Fruit fly (Drosophila melanogaster): ENCODE results near the gene Vps2.

- TF ChIP-seq cic (GFP tag; optimal IDR thresholded peaks at IDR 0.05) (no peak), kay (GFP tag; ENCODE audit: borderline replicate concordance) (peak; percentile 91), ovo (GFP tag; optimal IDR thresholded peaks at IDR 0.05) (peak; percentile 79), CG7101 (tag; optimal IDR thresholded peaks at IDR 0.05) (peak; percentile 68)
Observed at dm6 chr3R:26041417-26042101, 11.1 kb upstream of the Vps2 start, which contains the start of gene gro.

All from whole organism, adult.